Worm (Caenorhabditis elegans) whole organism, L4 larva: Measurements from ENCODE around the gene Y22D7AR.6.

Source experiments
- aly-2 ChIP-seq: sonication (generic microtip); optimal IDR thresholded peaks from 2 replicates; lab custom pipeline; 2018; ENCODE audit warnings: missing biosample characterization, missing genetic modification characterization
- ama-1 ChIP-seq: fragments of 150-350 bp; optimal IDR thresholded peaks from 2 replicates; lab custom pipeline; 2014; ENCODE audit warnings: inconsistent platforms, mixed read lengths

DNA sequence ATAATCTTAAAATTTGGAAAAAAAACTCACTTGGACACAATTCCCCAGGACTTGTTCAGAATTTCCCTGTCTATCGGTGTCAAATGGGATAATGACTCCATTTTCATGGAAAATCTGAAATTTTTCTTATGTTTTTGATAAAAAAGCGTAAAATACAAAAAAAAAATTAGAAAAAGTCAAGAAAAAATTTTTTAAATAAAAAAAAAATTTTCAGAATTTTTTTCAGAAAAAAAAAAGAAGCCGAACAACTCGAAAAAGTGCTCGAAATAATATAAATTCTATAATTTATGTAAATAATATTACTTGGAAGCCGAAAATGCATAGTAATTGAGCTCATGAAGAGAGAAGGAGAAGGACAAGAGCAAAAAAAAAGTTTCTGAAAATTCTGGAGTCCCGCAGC lies 8.0 kb downstream of the Y22D7AR.6 start, which contains the start of gene glb-30:
- TF ChIP-seq aly-2 (tag; lab: Kevin White, UChicago) (no peak), ama-1 (lab: Kevin White, UChicago) (no peak)
